Fruit fly (Drosophila melanogaster): ENCODE results near the gene CG8958.

dm6 chrX:16063414-16063938 is 19.6 kb upstream of the CG8958 start, which contains the start of gene dpr18:
- TF ChIP-seq Gug (GFP tag; IDR thresholded peaks at IDR 0.05) (no peak), CG6808 (GFP tag; optimal IDR thresholded peaks at IDR 0.05) (no peak), salr (GFP tag; optimal IDR thresholded peaks at IDR 0.05) (no peak), spab (GFP tag; optimal IDR thresholded peaks at IDR 0.05) (no peak)
